Fruit fly (Drosophila melanogaster) whole organism, embryonic: ENCODE results near the gene CG13252.

Source experiments
- BEAF-32 ChIP-seq: fragments of 200-800 bp; sonication (Bioruptor generic); optimal IDR thresholded peaks from 3 replicates; lab custom pipeline; 2017; ENCODE audit warnings: missing biosample characterization, missing genetic modification characterization, mild to moderate bottlenecking, moderate library complexity, missing genetic modification reagents
- CG10209 ChIP-seq: fragments of 200-800 bp; sonication (Bioruptor generic); optimal IDR thresholded peaks from 3 replicates; lab custom pipeline; 2017; ENCODE audit warnings: missing biosample characterization, mild to moderate bottlenecking, missing genetic modification characterization, missing genetic modification reagents
- CG10979 ChIP-seq: fragments of 200-800 bp; sonication (Bioruptor generic); optimal IDR thresholded peaks from 2 replicates; lab custom pipeline; 2018; ENCODE audit warnings: missing biosample characterization, mild to moderate bottlenecking, missing genetic modification characterization, moderate library complexity
- CG11093 ChIP-seq: fragments of 200-800 bp; sonication (Bioruptor generic); IDR thresholded peaks from 3 replicates; pipeline ENCODE4 v1.3.6; 2022; ENCODE audit warnings: missing biosample characterization, missing genetic modification characterization
- CG11696 ChIP-seq: fragments of 200-800 bp; sonication (Bioruptor generic); IDR thresholded peaks from 2 replicates; pipeline ENCODE4 v1.3.6; 2022; ENCODE audit warnings: missing biosample characterization, missing genetic modification characterization
- CG12071 ChIP-seq: fragments of 200-800 bp; sonication (Bioruptor generic); optimal IDR thresholded peaks from 3 replicates; lab custom pipeline; 2018; ENCODE audit warnings: missing biosample characterization, mild to moderate bottlenecking, missing genetic modification characterization
- CG12219 ChIP-seq: fragments of 200-800 bp; sonication (Bioruptor generic); optimal IDR thresholded peaks from 3 replicates; lab custom pipeline; 2018; ENCODE audit warnings: missing biosample characterization, mild to moderate bottlenecking, missing genetic modification characterization
- CG1233 ChIP-seq: fragments of 200-800 bp; sonication (Bioruptor generic); optimal IDR thresholded peaks from 4 replicates; lab custom pipeline; 2018; ENCODE audit warnings: missing biosample characterization, mild to moderate bottlenecking, missing genetic modification characterization
- CG12744 ChIP-seq: fragments of 200-800 bp; sonication (Bioruptor generic); optimal IDR thresholded peaks from 2 replicates; lab custom pipeline; 2016; ENCODE audit warnings: missing biosample characterization, missing genetic modification characterization
- CG12942 ChIP-seq: fragments of 200-800 bp; sonication (Bioruptor generic); optimal IDR thresholded peaks from 3 replicates; lab custom pipeline; 2016; ENCODE audit warnings: missing biosample characterization, missing genetic modification characterization
- CG13624 ChIP-seq: fragments of 200-800 bp; sonication (Bioruptor generic); optimal IDR thresholded peaks from 2 replicates; lab custom pipeline; 2016; ENCODE audit warnings: missing biosample characterization, missing genetic modification characterization
- CG15011 ChIP-seq: fragments of 200-800 bp; sonication (Bioruptor generic); optimal IDR thresholded peaks from 3 replicates; lab custom pipeline; 2018; ENCODE audit warnings: missing biosample characterization, mild to moderate bottlenecking, missing genetic modification characterization
- CG1603 ChIP-seq: fragments of 200-800 bp; sonication (Bioruptor generic); optimal IDR thresholded peaks from 2 replicates; lab custom pipeline; 2019; ENCODE audit warnings: missing biosample characterization, mild to moderate bottlenecking, missing genetic modification characterization, moderate library complexity
- CG2116 ChIP-seq: fragments of 200-800 bp; sonication (Bioruptor generic); optimal IDR thresholded peaks from 3 replicates; lab custom pipeline; 2018; ENCODE audit warnings: missing biosample characterization, mild to moderate bottlenecking, missing genetic modification characterization
- CG2712 ChIP-seq: fragments of 200-800 bp; optimal IDR thresholded peaks from 3 replicates; lab custom pipeline; 2019; ENCODE audit warnings: missing biosample characterization, mild to moderate bottlenecking, missing genetic modification characterization, moderate library complexity
- CG2875 ChIP-seq: fragments of 200-800 bp; sonication (Bioruptor generic); optimal IDR thresholded peaks from 2 replicates; lab custom pipeline; 2017; ENCODE audit warnings: missing biosample characterization, mild to moderate bottlenecking, missing genetic modification characterization, missing genetic modification reagents
- CG30403 ChIP-seq: fragments of 200-800 bp; sonication (Bioruptor generic); optimal IDR thresholded peaks from 3 replicates; lab custom pipeline; 2016; ENCODE audit warnings: missing biosample characterization, missing genetic modification characterization
- CG31365 ChIP-seq: fragments of 200-800 bp; sonication (Bioruptor generic); optimal IDR thresholded peaks from 2 replicates; lab custom pipeline; 2018; ENCODE audit warnings: missing biosample characterization, mild to moderate bottlenecking, missing genetic modification characterization
- CG3838 ChIP-seq: fragments of 200-800 bp; sonication (Bioruptor generic); optimal IDR thresholded peaks from 3 replicates; lab custom pipeline; 2016; ENCODE audit warnings: missing biosample characterization, missing genetic modification characterization
- CG43689 ChIP-seq: fragments of 200-800 bp; sonication (Bioruptor generic); IDR thresholded peaks from 2 replicates; pipeline ENCODE4 v1.3.6; 2022; ENCODE audit warnings: missing biosample characterization, missing genetic modification characterization
- CG6765 ChIP-seq: fragments of 200-800 bp; sonication (Bioruptor generic); optimal IDR thresholded peaks from 3 replicates; lab custom pipeline; 2017; ENCODE audit warnings: missing biosample characterization, mild to moderate bottlenecking, missing genetic modification characterization
- CG6791 ChIP-seq: fragments of 200-800 bp; sonication (Bioruptor generic); IDR thresholded peaks from 3 replicates; pipeline ENCODE4 v1.3.6; 2022; ENCODE audit warnings: missing biosample characterization, missing genetic modification characterization; ENCODE audit not compliant: partially characterized antibody
- CG7786 ChIP-seq: fragments of 200-800 bp; sonication (Bioruptor generic); optimal IDR thresholded peaks from 2 replicates; lab custom pipeline; 2016; ENCODE audit warnings: missing biosample characterization, missing genetic modification characterization
- CG8388 ChIP-seq: fragments of 200-800 bp; sonication (Bioruptor generic); optimal IDR thresholded peaks from 2 replicates; lab custom pipeline; 2019; ENCODE audit warnings: missing biosample characterization, mild to moderate bottlenecking, missing genetic modification characterization, moderate library complexity
- CG9817 ChIP-seq: fragments of 200-800 bp; sonication (Bioruptor generic); optimal IDR thresholded peaks from 2 replicates; lab custom pipeline; 2018; ENCODE audit warnings: missing biosample characterization, mild to moderate bottlenecking, missing genetic modification characterization, moderate library complexity
- Dp ChIP-seq: fragments of 200-800 bp; sonication (Bioruptor generic); optimal IDR thresholded peaks from 2 replicates; lab custom pipeline; 2018; ENCODE audit warnings: missing biosample characterization, mild to moderate bottlenecking, missing genetic modification characterization, moderate library complexity
- E2f2 ChIP-seq: fragments of 200-800 bp; sonication (Bioruptor generic); IDR thresholded peaks from 2 replicates; pipeline ENCODE4 v1.3.6; 2022; ENCODE audit warnings: missing biosample characterization, missing genetic modification characterization
- Gug ChIP-seq: fragments of 200-800 bp; sonication (Bioruptor generic); IDR thresholded peaks from 4 replicates; pipeline ENCODE4 v1.3.6; 2022; ENCODE audit warnings: missing biosample characterization, missing genetic modification characterization
- Hr78 ChIP-seq, 2 experiments: fragments of 200-800 bp in 1 of 2; fragments of >200 bp in 1 of 2; sonication (Bioruptor generic) in 1 of 2; optimal IDR thresholded peaks; 2 replicates each; lab custom pipeline; 2017 to 2019; ENCODE audit warnings: missing biosample characterization in 2 of 2, missing genetic modification characterization in 2 of 2, mild to moderate bottlenecking in 1 of 2, moderate library complexity in 1 of 2
- NFAT ChIP-seq: fragments of 200-800 bp; sonication (Bioruptor generic); IDR thresholded peaks from 2 replicates; pipeline ENCODE4 v1.3.6; 2022; ENCODE audit warnings: missing biosample characterization, missing genetic modification characterization
- NfI ChIP-seq: fragments of 200-800 bp; sonication (Bioruptor generic); optimal IDR thresholded peaks from 3 replicates; lab custom pipeline; 2018; ENCODE audit warnings: missing biosample characterization, mild to moderate bottlenecking, missing genetic modification characterization, moderate library complexity
- Rfx ChIP-seq: fragments of 200-800 bp; sonication (Bioruptor generic); IDR thresholded peaks from 2 replicates; pipeline ENCODE4 v1.3.6; 2022; ENCODE audit warnings: missing biosample characterization, missing genetic modification characterization
- Sin3A ChIP-seq: fragments of >200 bp; optimal IDR thresholded peaks from 2 replicates; lab custom pipeline; 2018
- amos ChIP-seq: fragments of 200-800 bp; sonication (Bioruptor generic); IDR thresholded peaks from 2 replicates; pipeline ENCODE4 v1.3.6; 2022; ENCODE audit warnings: missing biosample characterization, missing genetic modification characterization; ENCODE audit not compliant: partially characterized antibody
- ato ChIP-seq: fragments of 200-800 bp; sonication (Bioruptor generic); IDR thresholded peaks from 2 replicates; pipeline ENCODE4 v1.3.6; 2022; ENCODE audit warnings: missing biosample characterization, missing genetic modification characterization; ENCODE audit not compliant: partially characterized antibody
- bcd ChIP-seq: fragments of 200-800 bp; sonication (Bioruptor generic); optimal IDR thresholded peaks from 2 replicates; lab custom pipeline; 2017; ENCODE audit warnings: missing biosample characterization, mild to moderate bottlenecking, missing genetic modification characterization
- croc ChIP-seq: fragments of 200-800 bp; sonication (Bioruptor generic); conservative IDR thresholded peaks from 3 replicates; pipeline ENCODE4 v1.3.6; 2022; ENCODE audit warnings: missing biosample characterization, missing genetic modification characterization
- danr ChIP-seq: fragments of 200-800 bp; sonication (Bioruptor generic); IDR thresholded peaks from 2 replicates; pipeline ENCODE4 v1.3.6; 2022; ENCODE audit warnings: missing biosample characterization, missing genetic modification characterization
- en ChIP-seq: fragments of 200-800 bp; sonication (Bioruptor generic); optimal IDR thresholded peaks from 2 replicates; lab custom pipeline; 2016; ENCODE audit warnings: missing biosample characterization, missing genetic modification characterization
- esg ChIP-seq: fragments of 200-800 bp; sonication (Bioruptor generic); conservative IDR thresholded peaks from 2 replicates; pipeline ENCODE4 v1.3.6; 2022; ENCODE audit warnings: missing biosample characterization, missing genetic modification characterization
- fd3F ChIP-seq: fragments of 200-800 bp; sonication (Bioruptor generic); optimal IDR thresholded peaks from 2 replicates; lab custom pipeline; 2018; ENCODE audit warnings: missing biosample characterization, mild to moderate bottlenecking, missing genetic modification characterization, moderate library complexity
- grau ChIP-seq: fragments of 200-800 bp; optimal IDR thresholded peaks from 3 replicates; lab custom pipeline; 2019; ENCODE audit warnings: missing biosample characterization, mild to moderate bottlenecking, missing genetic modification characterization, moderate library complexity
- her ChIP-seq: fragments of 200-800 bp; sonication (Bioruptor generic); optimal IDR thresholded peaks from 2 replicates; lab custom pipeline; 2016; ENCODE audit warnings: missing biosample characterization, missing genetic modification characterization
- inv ChIP-seq: fragments of 200-800 bp; sonication (Bioruptor generic); IDR thresholded peaks from 2 replicates; pipeline ENCODE4 v1.3.6; 2022; ENCODE audit warnings: missing biosample characterization, missing genetic modification characterization; ENCODE audit not compliant: partially characterized antibody
- phol ChIP-seq: fragments of 200-800 bp; sonication (Bioruptor generic); optimal IDR thresholded peaks from 3 replicates; lab custom pipeline; 2018; ENCODE audit warnings: missing biosample characterization, mild to moderate bottlenecking, missing genetic modification characterization, moderate library complexity
- pzg ChIP-seq: fragments of 200-800 bp; sonication (Bioruptor generic); optimal IDR thresholded peaks from 3 replicates; lab custom pipeline; 2018; ENCODE audit warnings: missing biosample characterization, mild to moderate bottlenecking, missing genetic modification characterization, moderate library complexity
- sob ChIP-seq: fragments of 200-800 bp; sonication (Bioruptor generic); IDR thresholded peaks from 2 replicates; pipeline ENCODE4 v1.3.6; 2022; ENCODE audit warnings: missing biosample characterization, missing genetic modification characterization
- vnd ChIP-seq: fragments of 200-800 bp; sonication (Bioruptor generic); IDR thresholded peaks from 3 replicates; pipeline ENCODE4 v1.3.6; 2022; ENCODE audit warnings: missing biosample characterization, missing genetic modification characterization; ENCODE audit not compliant: partially characterized antibody
- wdn ChIP-seq: fragments of 200-800 bp; sonication (Bioruptor generic); IDR thresholded peaks from 2 replicates; pipeline ENCODE4 v1.3.6; 2022; ENCODE audit warnings: missing biosample characterization, missing genetic modification characterization
- zfh2 ChIP-seq: fragments of 200-800 bp; sonication (Bioruptor generic); optimal IDR thresholded peaks from 2 replicates; lab custom pipeline; 2016; ENCODE audit warnings: missing biosample characterization, missing genetic modification characterization

The CG13252 gene

DNA sequence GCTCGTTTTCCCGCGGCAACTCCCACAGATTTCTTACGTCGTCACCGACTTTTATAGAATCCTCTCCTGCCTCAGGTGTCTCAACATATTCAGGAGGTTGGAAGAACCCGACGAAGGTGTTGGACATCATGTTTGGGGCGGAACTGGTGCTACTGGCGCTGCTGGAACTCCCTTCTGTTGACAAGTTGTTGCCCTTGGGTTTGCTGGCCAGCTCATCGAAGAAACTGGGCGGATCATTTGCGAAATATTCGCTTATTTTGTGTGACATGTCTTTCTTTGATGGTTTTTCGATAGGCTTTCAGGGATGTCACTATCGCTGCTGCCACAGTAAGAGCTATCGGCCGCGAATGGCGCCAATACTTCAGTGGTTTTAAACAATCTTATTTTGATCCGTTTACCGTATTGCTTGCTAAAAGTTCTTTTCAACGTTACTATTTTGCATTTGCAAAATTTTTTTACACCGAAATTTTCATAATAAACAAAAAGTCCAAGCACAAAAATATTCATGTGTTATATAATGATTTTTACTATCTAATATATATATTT is 57.5 kb downstream of the CG13252 start, which contains the start of gene CG11396 (continued):
- TF ChIP-seq CG9817 (tag; lab: Kevin White, UChicago) = no peak
- TF ChIP-seq CG15011 (GFP tag; lab: Kevin White, UChicago) = no peak
- TF ChIP-seq CG30403 = no peak
- no peak; the same call in 3 of the 4 replicates for TF ChIP-seq Gug (GFP tag; lab: Robert Waterston, UW)
- peak; percentile 59 for TF ChIP-seq CG2116 (GFP tag; lab: Kevin White, UChicago)
- no peak for TF ChIP-seq CG12942 (GFP tag; lab: Kevin White, UChicago)
- peak; percentile 98 for TF ChIP-seq E2f2 (GFP tag; lab: Robert Waterston, UW)
- TF ChIP-seq phol (tag; lab: Kevin White, UChicago) = peak; percentile 14
- TF ChIP-seq CG6791 (GFP tag; lab: Robert Waterston, UW) = peak; percentile 96
- TF ChIP-seq BEAF-32 (GFP tag; lab: Kevin White, UChicago) = peak; percentile 90
- no peak for TF ChIP-seq CG10979
- peak; percentile 58 for TF ChIP-seq Rfx (GFP tag; lab: Robert Waterston, UW)
- no peak for TF ChIP-seq CG12219 (GFP tag; lab: Kevin White, UChicago)
- TF ChIP-seq CG10209 (GFP tag; lab: Kevin White, UChicago) = no peak
- TF ChIP-seq danr (GFP tag; lab: Robert Waterston, UW) = no peak
- peak; percentile 43 for TF ChIP-seq Sin3A
- TF ChIP-seq CG6765 = no peak
- peak; percentile 46 for TF ChIP-seq CG1603 (tag; lab: Kevin White, UChicago)
- TF ChIP-seq NFAT (GFP tag; lab: Robert Waterston, UW) = no peak
- TF ChIP-seq CG43689 (GFP tag; lab: Robert Waterston, UW) = no peak
- TF ChIP-seq inv (GFP tag; lab: Robert Waterston, UW) = peak; percentile 90
- no peak for TF ChIP-seq CG7786 (GFP tag; lab: Kevin White, UChicago)
- no peak for TF ChIP-seq CG8388
- TF ChIP-seq NfI (GFP tag; lab: Kevin White, UChicago) = no peak
- no peak for TF ChIP-seq wdn (GFP tag; lab: Robert Waterston, UW)
- TF ChIP-seq pzg (GFP tag; lab: Kevin White, UChicago) = peak; percentile 75
- TF ChIP-seq Dp (GFP tag; lab: Kevin White, UChicago) = peak; percentile 95
- TF ChIP-seq CG13624 (GFP tag; lab: Kevin White, UChicago) = peak; percentile 14
- TF ChIP-seq bcd (GFP tag; lab: Kevin White, UChicago) = no peak
- no peak for TF ChIP-seq en (GFP tag; lab: Kevin White, UChicago)
- TF ChIP-seq Hr78 (GFP tag; optimal IDR thresholded peaks at IDR 0.05; lab: Kevin White, UChicago) = no peak
- TF ChIP-seq zfh2 (GFP tag; lab: Kevin White, UChicago) = no peak
- peak; percentile 90 for TF ChIP-seq vnd
- no peak for TF ChIP-seq CG12071
- TF ChIP-seq CG1233 = no peak
- TF ChIP-seq ato (GFP tag; lab: Robert Waterston, UW) = peak; percentile 95
- TF ChIP-seq CG12744 (GFP tag; lab: Kevin White, UChicago) = no peak
- TF ChIP-seq sob (GFP tag; lab: Robert Waterston, UW) = no peak
- no peak for TF ChIP-seq fd3F
- TF ChIP-seq esg = no peak
- no peak for TF ChIP-seq CG2875 (GFP tag; lab: Kevin White, UChicago)
- no peak for TF ChIP-seq grau (tag; lab: Kevin White, UChicago)
- TF ChIP-seq croc (GFP tag; lab: Robert Waterston, UW) = no peak
- peak; percentile 5 for TF ChIP-seq her (GFP tag; lab: Kevin White, UChicago)
- no peak for TF ChIP-seq CG3838 (GFP tag; lab: Kevin White, UChicago)
- TF ChIP-seq CG31365 = no peak
- no peak for TF ChIP-seq CG11093
- peak; percentile 22 for TF ChIP-seq CG2712 (tag; lab: Kevin White, UChicago)
- TF ChIP-seq CG11696 = no peak
- peak; percentile 97 for TF ChIP-seq amos (GFP tag; lab: Robert Waterston, UW)
